Worm (Caenorhabditis elegans) whole organism, L4/young adult: ENCODE results near the gene ifg-1.

ENCODE experiments used
- W03F9.2 ChIP-seq: fragments of 150-350 bp; optimal IDR thresholded peaks from 2 replicates; lab custom pipeline; 2014; ENCODE audit warnings: missing biosample characterization, missing genetic modification characterization
- dao-5 ChIP-seq: sonication (generic microtip); optimal IDR thresholded peaks from 2 replicates; lab custom pipeline; 2016; ENCODE audit warnings: missing genotype, missing genetic modification characterization, moderate library complexity, missing compliant biosample characterization
- him-1 ChIP-seq: sonication (generic microtip); optimal IDR thresholded peaks from 2 replicates; lab custom pipeline; 2016; ENCODE audit warnings: missing genotype, missing genetic modification reagents, missing genetic modification characterization, missing compliant biosample characterization

Gene ifg-1

ce11 chrII:8264619-8265018, 47.6 kb downstream of the ifg-1 start, which contains the start of gene srdh-1:
srdh-1 (plus strand) TSS chrII:8264661.
- no peak for TF ChIP-seq W03F9.2

ce11 chrII:8266559-8266958, 49.5 kb downstream of the ifg-1 start:
- TF ChIP-seq W03F9.2 (no peak), him-1 (tag; lab: Kevin White, UChicago) (no peak), dao-5 (tag; lab: Kevin White, UChicago) (no peak)

- no peak for TF ChIP-seq dao-5 (tag; lab: Kevin White, UChicago)
- TF ChIP-seq W03F9.2, result no peak
- no peak for TF ChIP-seq him-1 (tag; lab: Kevin White, UChicago)
Observed at ce11 chrII:8267679-8268078, 50.7 kb downstream of the ifg-1 start.

- TF ChIP-seq him-1 (tag; lab: Kevin White, UChicago) (no peak), W03F9.2 (no peak), dao-5 (tag; lab: Kevin White, UChicago) (no peak)
Observed at ce11 chrII:8269351-8269750, 52.3 kb downstream of the ifg-1 start, which contains the start of gene K01C8.2. K01C8.2 (minus strand) TSS chrII:8269451.

- TF ChIP-seq dao-5 (tag; lab: Kevin White, UChicago) (no peak), W03F9.2 (no peak), him-1 (tag; lab: Kevin White, UChicago) (no peak)
Observed at ce11 chrII:8269855-8270647, 53.0 kb downstream of the ifg-1 start, which contains the start of gene tdc-1. tdc-1 (plus strand) TSS chrII:8270597.
